Worm (Caenorhabditis elegans) whole organism, L3 larva: ENCODE measurements around the gene H12D21.9.

Source experiments
- ZK546.5 ChIP-seq: sonication (generic microtip); optimal IDR thresholded peaks from 2 replicates; lab custom pipeline; 2017; ENCODE audit warnings: missing biosample characterization, missing genetic modification characterization
- ama-1 ChIP-seq: fragments of 150-350 bp; optimal IDR thresholded peaks from 2 replicates; lab custom pipeline; 2018
- ceh-16 ChIP-seq: sonication (generic microtip); optimal IDR thresholded peaks from 2 replicates; lab custom pipeline; 2017; ENCODE audit warnings: missing biosample characterization, missing genetic modification characterization
- ceh-28 ChIP-seq: fragments of 150-350 bp; optimal IDR thresholded peaks from 2 replicates; lab custom pipeline; 2014; ENCODE audit warnings: missing biosample characterization, missing genetic modification reagents, missing genetic modification characterization
- ceh-82 ChIP-seq: fragments of 150-350 bp; optimal IDR thresholded peaks from 2 replicates; lab custom pipeline; 2014; ENCODE audit warnings: missing biosample characterization, missing genetic modification characterization
- ceh-9 ChIP-seq: sonication (generic microtip); optimal IDR thresholded peaks from 2 replicates; lab custom pipeline; 2018; ENCODE audit warnings: missing biosample characterization, missing genetic modification characterization
- daf-12 ChIP-seq: fragments of 150-350 bp; optimal IDR thresholded peaks from 2 replicates; lab custom pipeline; 2014; ENCODE audit warnings: missing biosample characterization, missing genetic modification reagents, missing genetic modification characterization
- egl-5 ChIP-seq: fragments of 150-350 bp; optimal IDR thresholded peaks from 2 replicates; lab custom pipeline; 2017; ENCODE audit warnings: missing biosample characterization, missing genetic modification reagents, missing genetic modification characterization, inconsistent platforms
- elt-1 ChIP-seq: fragments of 150-350 bp; optimal IDR thresholded peaks from 2 replicates; lab custom pipeline; 2014; ENCODE audit warnings: missing biosample characterization, missing genetic modification characterization
- elt-3 ChIP-seq, 3 experiments: fragments of 150-350 bp in 1 of 3; sonication (generic microtip) in 2 of 3; optimal IDR thresholded peaks; 2 replicates in 2 of 3; 4 replicates in 1 of 3; lab custom pipeline; 2014 to 2017; ENCODE audit warnings: missing biosample characterization in 3 of 3, missing genetic modification characterization in 3 of 3
- eor-1 ChIP-seq, 2 experiments: fragments of 150-350 bp; optimal IDR thresholded peaks; 2 replicates each; lab custom pipeline; 2014 to 2018; ENCODE audit warnings: missing biosample characterization in 2 of 2, missing genetic modification characterization in 2 of 2
- fkh-10 ChIP-seq: sonication (generic microtip); optimal IDR thresholded peaks from 2 replicates; lab custom pipeline; 2017; ENCODE audit warnings: missing biosample characterization, missing genetic modification reagents, missing genetic modification characterization
- fkh-2 ChIP-seq: fragments of 150-350 bp; optimal IDR thresholded peaks from 2 replicates; lab custom pipeline; 2014; ENCODE audit warnings: missing biosample characterization, missing genetic modification reagents, missing genetic modification characterization
- fos-1 ChIP-seq: fragments of 150-350 bp; optimal IDR thresholded peaks from 2 replicates; lab custom pipeline; 2014; ENCODE audit warnings: missing biosample characterization, missing genetic modification characterization
- hmg-11 ChIP-seq: sonication (generic microtip); optimal IDR thresholded peaks from 2 replicates; lab custom pipeline; 2016; ENCODE audit warnings: missing genetic modification characterization, missing compliant biosample characterization
- jun-1 ChIP-seq: fragments of 150-350 bp; optimal IDR thresholded peaks from 2 replicates; lab custom pipeline; 2014; ENCODE audit warnings: missing biosample characterization, missing genetic modification reagents, missing genetic modification characterization
- lin-15B ChIP-seq: fragments of 150-350 bp; optimal IDR thresholded peaks from 2 replicates; lab custom pipeline; 2014; ENCODE audit warnings: missing biosample characterization, missing genetic modification characterization
- lin-39 ChIP-seq: fragments of 150-350 bp; optimal IDR thresholded peaks from 2 replicates; lab custom pipeline; 2018; ENCODE audit warnings: missing biosample characterization, missing genetic modification reagents, missing genetic modification characterization
- lsy-12 ChIP-seq: sonication (generic microtip); optimal IDR thresholded peaks from 2 replicates; lab custom pipeline; 2016; ENCODE audit warnings: mild to moderate bottlenecking, missing genetic modification characterization, missing compliant biosample characterization
- mdl-1 ChIP-seq: fragments of 150-350 bp; optimal IDR thresholded peaks from 2 replicates; lab custom pipeline; 2014; ENCODE audit warnings: missing biosample characterization, missing genetic modification characterization
- nfya-1 ChIP-seq: sonication (generic microtip); optimal IDR thresholded peaks from 2 replicates; lab custom pipeline; 2017; ENCODE audit warnings: missing genetic modification characterization, mild to moderate bottlenecking, missing compliant biosample characterization, antibody characterized with exemption, moderate library complexity; ENCODE audit not compliant: insufficient read depth
- nhr-11 ChIP-seq: fragments of 150-350 bp; optimal IDR thresholded peaks from 2 replicates; lab custom pipeline; 2014; ENCODE audit warnings: missing biosample characterization, missing genetic modification characterization
- nhr-12 ChIP-seq: fragments of 150-350 bp; optimal IDR thresholded peaks from 2 replicates; lab custom pipeline; 2014; ENCODE audit warnings: missing biosample characterization, missing genetic modification characterization
- nhr-23 ChIP-seq: fragments of 150-350 bp; optimal IDR thresholded peaks from 2 replicates; lab custom pipeline; 2014; ENCODE audit warnings: missing biosample characterization, missing genetic modification reagents, missing genetic modification characterization
- nhr-67 ChIP-seq: fragments of 150-350 bp; optimal IDR thresholded peaks from 2 replicates; lab custom pipeline; 2014; ENCODE audit warnings: missing biosample characterization, missing genetic modification characterization
- nhr-76 ChIP-seq: fragments of 150-350 bp; sonication (generic microtip); optimal IDR thresholded peaks from 5 replicates; lab custom pipeline; 2014; ENCODE audit warnings: missing biosample characterization, missing genetic modification characterization
- nhr-77 ChIP-seq: fragments of 150-350 bp; optimal IDR thresholded peaks from 2 replicates; lab custom pipeline; 2014; ENCODE audit warnings: missing biosample characterization, missing genetic modification characterization
- pha-4 ChIP-seq: fragments of 150-350 bp; optimal IDR thresholded peaks from 2 replicates; lab custom pipeline; 2014; ENCODE audit warnings: missing biosample characterization, missing genetic modification reagents, missing genetic modification characterization
- pqm-1 ChIP-seq: fragments of 150-350 bp; optimal IDR thresholded peaks from 2 replicates; lab custom pipeline; 2017; ENCODE audit warnings: missing biosample characterization, missing genetic modification characterization, inconsistent platforms
- skn-1 ChIP-seq: fragments of 150-350 bp; optimal IDR thresholded peaks from 2 replicates; lab custom pipeline; 2014; ENCODE audit warnings: missing biosample characterization, missing genetic modification characterization
- snpc-4 ChIP-seq: fragments of 150-350 bp; optimal IDR thresholded peaks from 2 replicates; lab custom pipeline; 2014; ENCODE audit warnings: missing biosample characterization, missing genetic modification characterization
- tbx-2 ChIP-seq: sonication (generic microtip); optimal IDR thresholded peaks from 2 replicates; lab custom pipeline; 2016; ENCODE audit warnings: mild to moderate bottlenecking, missing genetic modification characterization, missing compliant biosample characterization
- unc-62 ChIP-seq: fragments of 150-350 bp; sonication (generic microtip); optimal IDR thresholded peaks from 4 replicates; lab custom pipeline; 2014; ENCODE audit warnings: missing biosample characterization, missing genetic modification reagents, missing genetic modification characterization
- ztf-4 ChIP-seq: fragments of 150-350 bp; optimal IDR thresholded peaks from 2 replicates; lab custom pipeline; 2014; ENCODE audit warnings: missing biosample characterization, missing genetic modification characterization

The H12D21.9 gene

DNA sequence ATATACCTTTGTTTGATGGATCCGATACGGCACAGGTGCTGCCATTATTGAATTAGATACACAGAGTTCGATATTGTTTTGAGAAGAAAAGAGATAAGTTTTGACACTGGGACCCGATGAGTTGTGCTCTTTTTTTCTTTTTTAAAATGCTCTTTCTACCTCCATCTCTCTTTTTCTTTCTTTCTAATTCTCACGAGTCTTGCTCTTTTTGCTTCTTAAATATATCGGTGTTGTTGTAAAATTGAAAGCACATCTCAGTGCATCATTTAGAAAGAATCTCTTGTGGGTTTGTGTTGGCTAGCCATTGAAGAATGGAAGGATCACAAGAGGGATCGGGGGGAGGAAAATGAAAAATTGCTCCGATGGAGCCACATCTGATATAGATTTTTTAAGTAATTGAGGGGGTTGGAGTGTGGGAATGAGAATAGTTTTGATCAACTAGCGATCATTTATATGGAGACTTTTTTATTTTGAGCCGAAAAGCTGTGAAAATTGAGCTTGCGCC, at the start of gene H12D21.9:
Gene H12D21.9, minus strand, starts transcription at position 148 of the 505 bp plus-strand sequence.
- TF ChIP-seq ceh-9 (no peak), nhr-23 (tag; lab: Kevin White, UChicago) (no peak), pha-4 (tag; lab: Kevin White, UChicago) (no peak), mdl-1 (tag; lab: Kevin White, UChicago) (no peak), lsy-12 (tag; lab: Kevin White, UChicago) (no peak)

DNA sequence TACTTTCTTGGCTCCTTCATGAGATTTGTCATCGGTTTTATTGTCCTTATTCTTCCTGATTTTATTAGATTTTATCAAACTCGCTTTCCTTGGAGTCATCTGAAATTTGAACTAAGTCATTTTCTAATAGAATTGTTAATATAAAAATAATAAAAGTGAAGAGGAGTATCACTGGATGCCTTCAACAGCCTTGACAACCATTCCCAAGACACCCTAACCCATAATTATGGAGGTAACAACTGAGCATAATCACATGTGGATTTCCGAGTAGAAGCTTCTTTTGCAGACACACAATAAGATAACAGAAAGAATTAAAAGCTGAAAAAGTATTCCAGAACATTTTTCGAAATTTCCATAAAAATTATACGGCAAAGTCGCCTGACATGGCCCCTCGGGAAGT, 46.4 kb upstream of the H12D21.9 start, which contains the start of gene F02D8.9:
Gene F02D8.9, minus strand, starts transcription at position 101 of the 400 bp plus-strand sequence.
- TF ChIP-seq nhr-67 (no peak), nhr-77 (no peak), lin-15B (tag; lab: Kevin White, UChicago) (no peak), nhr-12 (no peak), nhr-11 (tag; lab: Kevin White, UChicago) (no peak), ceh-9 (no peak), unc-62 (no peak), pqm-1 (no peak), lin-39 (tag; lab: Kevin White, UChicago) (no peak), ceh-16 (no peak), nfya-1 (tag; lab: Kevin White, UChicago) (no peak), elt-3 (tag; optimal IDR thresholded peaks at IDR 0.05; lab: Kevin White, UChicago) (no peak), ama-1 (lab: Kevin White, UChicago) (no peak), ceh-82 (tag; lab: Kevin White, UChicago) (no peak), elt-1 (tag; lab: Kevin White, UChicago) (no peak), skn-1 (no peak), fkh-10 (no peak), ztf-4 (tag; lab: Kevin White, UChicago) (no peak), ceh-28 (tag; lab: Kevin White, UChicago) (no peak)

DNA sequence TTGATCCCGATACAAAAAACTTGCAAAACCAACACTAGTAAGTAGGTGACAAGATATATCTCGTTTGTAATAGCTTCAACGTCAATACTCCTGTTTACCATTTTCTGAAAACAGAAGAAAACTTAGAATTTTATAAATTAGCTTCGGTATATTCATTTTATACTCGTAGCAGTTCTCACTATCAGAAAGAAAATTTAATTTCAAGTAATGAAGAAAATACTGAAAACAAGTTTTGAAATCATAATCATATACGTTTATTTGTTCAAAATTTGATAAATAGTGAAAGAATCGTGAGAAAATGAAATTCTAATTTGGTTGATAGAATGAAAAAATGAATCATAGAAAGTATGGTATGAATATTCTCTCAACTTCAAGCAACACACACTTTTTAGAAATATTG, 45.4 kb upstream of the H12D21.9 start, which contains the start of gene C30G7.5:
Gene C30G7.5, minus strand, starts transcription at position 101 of the 400 bp plus-strand sequence.
- no peak for TF ChIP-seq lsy-12 (tag; lab: Kevin White, UChicago)
- no peak for TF ChIP-seq nhr-11 (tag; lab: Kevin White, UChicago)
- TF ChIP-seq fkh-2 (tag; lab: Kevin White, UChicago), result no peak
- TF ChIP-seq nhr-67, result no peak
- no peak for TF ChIP-seq ceh-9
- TF ChIP-seq tbx-2 (tag; lab: Kevin White, UChicago), result no peak
- no peak for TF ChIP-seq ZK546.5
- no peak for TF ChIP-seq egl-5 (tag; lab: Kevin White, UChicago)
- TF ChIP-seq unc-62, result no peak

DNA sequence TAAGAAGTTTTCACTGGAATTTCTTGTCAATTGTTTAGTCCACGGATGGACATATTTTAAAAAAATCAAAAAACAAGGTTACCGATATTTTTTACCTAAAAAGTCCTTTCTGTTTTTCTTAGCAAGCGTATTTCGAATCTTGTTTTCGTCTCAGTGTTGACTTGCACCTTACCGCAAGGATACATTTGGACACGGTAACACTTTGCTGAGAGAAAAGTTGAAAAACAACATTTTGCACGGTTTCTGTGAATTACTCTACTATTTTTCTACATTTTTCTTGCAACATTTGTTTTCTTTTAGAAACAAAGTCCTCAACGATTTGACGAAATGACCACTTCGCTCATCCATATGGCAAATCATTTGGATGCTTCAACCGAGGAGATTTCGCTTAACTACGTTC, 40.2 kb upstream of the H12D21.9 start, which contains the start of gene hil-1:
Gene hil-1, plus strand, starts transcription at position 301 of the 400 bp plus-strand sequence.
- TF ChIP-seq skn-1 (no peak), fkh-2 (tag; lab: Kevin White, UChicago) (no peak), eor-1 (tag; optimal IDR thresholded peaks at IDR 0.05; lab: Kevin White, UChicago) (no peak), egl-5 (tag; lab: Kevin White, UChicago) (no peak), ama-1 (lab: Kevin White, UChicago) (no peak), snpc-4 (tag; lab: Kevin White, UChicago) (no peak), nhr-23 (tag; lab: Kevin White, UChicago) (no peak), fkh-10 (no peak), hmg-11 (tag; lab: Kevin White, UChicago) (no peak), mdl-1 (tag; lab: Kevin White, UChicago) (no peak), lin-15B (tag; lab: Kevin White, UChicago) (no peak), ceh-16 (no peak), jun-1 (tag; lab: Kevin White, UChicago) (no peak), nhr-77 (no peak), ztf-4 (tag; lab: Kevin White, UChicago) (no peak)

DNA sequence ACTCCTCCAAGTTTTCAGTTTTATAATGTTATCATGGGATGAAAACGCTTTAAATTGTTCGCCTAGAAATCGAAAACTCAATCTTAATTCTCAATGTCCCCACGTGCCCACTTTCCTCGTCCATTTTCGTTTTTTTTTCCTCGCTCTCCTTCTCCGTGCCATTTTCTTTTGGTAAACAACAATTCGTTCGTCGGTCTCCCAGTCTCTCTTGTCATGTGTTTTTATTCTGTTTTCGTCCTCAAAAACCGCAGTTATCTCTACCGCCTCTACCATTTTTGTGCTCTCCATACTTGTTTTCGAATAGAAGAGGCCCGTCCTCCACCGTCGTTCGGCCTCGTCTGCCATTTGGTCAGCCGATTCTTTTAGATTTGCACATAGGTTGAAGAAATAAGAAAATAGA, 39.3 kb upstream of the H12D21.9 start:
- TF ChIP-seq pha-4 (tag; lab: Kevin White, UChicago), result peak; percentile 86
- TF ChIP-seq jun-1 (tag; lab: Kevin White, UChicago), result no peak
- TF ChIP-seq daf-12 (tag; lab: Kevin White, UChicago), result no peak
- TF ChIP-seq fos-1, result no peak
- no peak for TF ChIP-seq ZK546.5
- TF ChIP-seq nhr-23 (tag; lab: Kevin White, UChicago), result no peak
- TF ChIP-seq hmg-11 (tag; lab: Kevin White, UChicago), result peak; percentile 2
- TF ChIP-seq eor-1 (tag; optimal IDR thresholded peaks at IDR 0.05; lab: Kevin White, UChicago), result no peak
- no peak for TF ChIP-seq nhr-76
- no peak for TF ChIP-seq skn-1
- no peak for TF ChIP-seq snpc-4 (tag; lab: Kevin White, UChicago)
- no peak for TF ChIP-seq lsy-12 (tag; lab: Kevin White, UChicago)
- no peak for TF ChIP-seq ceh-9
- TF ChIP-seq lin-39 (tag; lab: Kevin White, UChicago), result peak; percentile 61
